Fruit fly (Drosophila melanogaster) whole organism, wandering third instar larva: Measurements from ENCODE around the gene Itpr.

Experiments used
- CG32264 ChIP-seq: fragments of 200-800 bp; sonication (Bioruptor generic); optimal IDR thresholded peaks from 2 replicates; lab custom pipeline; 2016; ENCODE audit warnings: missing biosample characterization, missing genetic modification characterization
- CG9705 ChIP-seq: fragments of 200-800 bp; sonication (Bioruptor generic); optimal IDR thresholded peaks from 2 replicates; lab custom pipeline; 2018; ENCODE audit warnings: missing biosample characterization, mild to moderate bottlenecking, missing genetic modification characterization
- Dfd ChIP-seq: fragments of >200 bp; optimal IDR thresholded peaks from 2 replicates; lab custom pipeline; 2017; ENCODE audit warnings: missing biosample characterization, missing genetic modification characterization
- Dif ChIP-seq: fragments of 200-275, 200-300 bp; sonication (Bioruptor generic); optimal IDR thresholded peaks from 2 replicates; lab custom pipeline; 2018; ENCODE audit warnings: missing biosample characterization, missing genetic modification characterization; ENCODE audit not compliant: partially characterized antibody
- HLH106 ChIP-seq: fragments of 200-800 bp; optimal IDR thresholded peaks from 3 replicates; lab custom pipeline; 2019; ENCODE audit warnings: missing biosample characterization, mild to moderate bottlenecking, missing genetic modification characterization, moderate library complexity
- Hnf4 ChIP-seq: fragments of 200-800 bp; sonication (Bioruptor generic); optimal IDR thresholded peaks from 2 replicates; lab custom pipeline; 2016; ENCODE audit warnings: missing biosample characterization, mild to moderate bottlenecking, missing genetic modification characterization
- Hr78 ChIP-seq: fragments of >200 bp; optimal IDR thresholded peaks from 2 replicates; lab custom pipeline; 2017; ENCODE audit warnings: missing biosample characterization, missing genetic modification characterization
- Hr83 ChIP-seq: fragments of 200-300 bp; sonication (Bioruptor generic); optimal IDR thresholded peaks from 2 replicates; lab custom pipeline; 2016; ENCODE audit warnings: missing biosample characterization, mild to moderate bottlenecking, missing genetic modification characterization, moderate library complexity; ENCODE audit not compliant: poor library complexity, severe bottlenecking
- Jra ChIP-seq: sonication (Bioruptor generic); optimal IDR thresholded peaks from 2 replicates; lab custom pipeline; 2016; ENCODE audit warnings: missing biosample characterization, missing genetic modification characterization
- Myc ChIP-seq: fragments of >200 bp; optimal IDR thresholded peaks from 2 replicates; lab custom pipeline; 2017
- N ChIP-seq: fragments of >200 bp; optimal IDR thresholded peaks from 2 replicates; lab custom pipeline; 2018; ENCODE audit warnings: missing biosample characterization, missing external identifiers, missing genetic modification characterization
- OdsH ChIP-seq: fragments of 200-800 bp; sonication (Bioruptor generic); optimal IDR thresholded peaks from 2 replicates; lab custom pipeline; 2016; ENCODE audit warnings: missing biosample characterization, mild to moderate bottlenecking, missing genetic modification characterization
- Rel ChIP-seq, 2 experiments: fragments of 200-800 bp; sonication (Bioruptor generic) in 1 of 2; optimal IDR thresholded peaks; 2 replicates in 1 of 2; 3 replicates in 1 of 2; lab custom pipeline; 2016 to 2019; ENCODE audit warnings: mild to moderate bottlenecking in 2 of 2, missing biosample characterization in 2 of 2, missing genetic modification characterization in 2 of 2, moderate library complexity in 1 of 2
- Sp1 ChIP-seq: fragments of 200-800 bp; sonication (Bioruptor generic); optimal IDR thresholded peaks from 3 replicates; lab custom pipeline; 2019; ENCODE audit warnings: missing biosample characterization, mild to moderate bottlenecking, missing genetic modification characterization, moderate library complexity
- br ChIP-seq: fragments of 200-800 bp; sonication (Bioruptor generic); optimal IDR thresholded peaks from 2 replicates; lab custom pipeline; 2016; ENCODE audit warnings: missing biosample characterization, missing genetic modification characterization
- brk ChIP-seq: fragments of 200-800 bp; sonication (Bioruptor generic); optimal IDR thresholded peaks from 2 replicates; lab custom pipeline; 2016; ENCODE audit warnings: missing biosample characterization, mild to moderate bottlenecking, missing genetic modification characterization
- dl ChIP-seq, 2 experiments: fragments of 175-275, 200-275 bp in 1 of 2; fragments of 200-275 bp in 1 of 2; sonication (Bioruptor generic); optimal IDR thresholded peaks; lab custom pipeline; 2018; ENCODE audit warnings: mild to moderate bottlenecking in 2 of 2, missing biosample characterization in 2 of 2, missing genetic modification characterization in 2 of 2, moderate library complexity in 2 of 2; ENCODE audit not compliant: partially characterized antibody in 2 of 2, insufficient read depth in 1 of 2
- dsf ChIP-seq: sonication (Bioruptor generic); optimal IDR thresholded peaks from 2 replicates; lab custom pipeline; 2016; ENCODE audit warnings: missing biosample characterization, missing genetic modification characterization, borderline replicate concordance
- ey ChIP-seq: fragments of 200-800 bp; sonication (Bioruptor generic); optimal IDR thresholded peaks from 2 replicates; lab custom pipeline; 2016; ENCODE audit warnings: missing biosample characterization, missing genetic modification characterization
- foxo ChIP-seq, 2 experiments: fragments of 200-800 bp; sonication (Bioruptor generic); optimal IDR thresholded peaks; 2 replicates in 1 of 2; 3 replicates in 1 of 2; lab custom pipeline; 2016 to 2017; ENCODE audit warnings: missing biosample characterization in 2 of 2, missing genetic modification characterization in 2 of 2
- fru ChIP-seq: fragments of 200-800 bp; sonication (Bioruptor generic); optimal IDR thresholded peaks from 3 replicates; lab custom pipeline; 2016; ENCODE audit warnings: missing biosample characterization, mild to moderate bottlenecking, missing genetic modification characterization
- h ChIP-seq: fragments of 200-800 bp; sonication (Bioruptor generic); optimal IDR thresholded peaks from 3 replicates; lab custom pipeline; 2016; ENCODE audit warnings: missing biosample characterization, mild to moderate bottlenecking, missing genetic modification characterization
- jim ChIP-seq: fragments of 175-275, 200-325 bp; sonication (Bioruptor generic); optimal IDR thresholded peaks from 2 replicates; lab custom pipeline; 2016; ENCODE audit warnings: missing biosample characterization, mild to moderate bottlenecking, missing genetic modification characterization
- lola ChIP-seq: fragments of >200 bp; optimal IDR thresholded peaks from 2 replicates; lab custom pipeline; 2017; ENCODE audit warnings: missing biosample characterization, missing genetic modification characterization
- pan ChIP-seq: fragments of >200 bp; optimal IDR thresholded peaks from 2 replicates; lab custom pipeline; 2017
- psq ChIP-seq: fragments of 200-800 bp; sonication (Bioruptor generic); optimal IDR thresholded peaks from 3 replicates; lab custom pipeline; 2017; ENCODE audit warnings: missing biosample characterization, mild to moderate bottlenecking, missing genetic modification characterization, moderate library complexity
- rgr ChIP-seq: fragments of 200-800 bp; sonication (Bioruptor generic); optimal IDR thresholded peaks from 3 replicates; lab custom pipeline; 2016; ENCODE audit warnings: missing biosample characterization, mild to moderate bottlenecking, missing genetic modification characterization
- sage ChIP-seq: fragments of 200-800 bp; sonication (Bioruptor generic); optimal IDR thresholded peaks from 2 replicates; lab custom pipeline; 2016; ENCODE audit warnings: missing biosample characterization, mild to moderate bottlenecking, missing genetic modification characterization
- sv ChIP-seq: fragments of 200-800 bp; sonication (Bioruptor generic); optimal IDR thresholded peaks from 3 replicates; lab custom pipeline; 2016; ENCODE audit warnings: missing biosample characterization, missing genetic modification characterization
- tai ChIP-seq: sonication (Bioruptor generic); optimal IDR thresholded peaks from 2 replicates; lab custom pipeline; 2016; ENCODE audit warnings: missing biosample characterization, missing genetic modification characterization
- usp ChIP-seq: fragments of >200 bp; optimal IDR thresholded peaks from 2 replicates; lab custom pipeline; 2017; ENCODE audit warnings: missing biosample characterization, missing genetic modification characterization
- woc ChIP-seq: sonication (Bioruptor generic); optimal IDR thresholded peaks from 2 replicates; lab custom pipeline; 2016; ENCODE audit warnings: missing biosample characterization, mild to moderate bottlenecking, missing genetic modification characterization

Itpr gene

DNA sequence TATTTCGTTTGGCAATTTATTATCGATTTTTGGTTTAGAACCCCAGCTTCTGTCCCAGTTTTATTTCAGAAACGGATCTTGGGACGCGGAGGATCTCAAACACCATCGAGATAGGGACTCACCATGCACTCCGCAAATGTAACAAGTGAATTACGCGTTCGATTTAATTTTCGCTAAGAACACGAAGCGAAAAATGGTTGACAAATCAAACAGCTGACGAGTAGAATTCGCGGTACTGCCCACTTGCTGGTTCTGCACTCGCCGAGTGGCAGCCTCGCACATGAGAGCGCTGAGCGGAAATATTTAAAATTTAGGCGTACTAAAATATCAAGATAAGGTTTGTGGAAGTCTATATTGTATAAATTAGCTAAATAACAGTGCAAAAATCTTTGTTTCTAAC is 46.5 kb downstream of the Itpr start, which contains the start of gene Pi4KIIalpha:
Gene Pi4KIIalpha (minus strand): TSS at position 233 of the 400 bp plus-strand sequence.
- TF ChIP-seq Hr83 (GFP tag; lab: Kevin White, UChicago) (no peak), h (GFP tag; lab: Kevin White, UChicago) (no peak), HLH106 (tag; lab: Kevin White, UChicago) (no peak), CG9705 (GFP tag; lab: Kevin White, UChicago) (no peak), Rel (GFP tag; optimal IDR thresholded peaks at IDR 0.05; lab: Kevin White, UChicago) (no peak), Rel (tag; optimal IDR thresholded peaks at IDR 0.05; lab: Kevin White, UChicago) (peak; percentile 41)
- TF ChIP-seq, all 38 proteins: peak for 1

DNA sequence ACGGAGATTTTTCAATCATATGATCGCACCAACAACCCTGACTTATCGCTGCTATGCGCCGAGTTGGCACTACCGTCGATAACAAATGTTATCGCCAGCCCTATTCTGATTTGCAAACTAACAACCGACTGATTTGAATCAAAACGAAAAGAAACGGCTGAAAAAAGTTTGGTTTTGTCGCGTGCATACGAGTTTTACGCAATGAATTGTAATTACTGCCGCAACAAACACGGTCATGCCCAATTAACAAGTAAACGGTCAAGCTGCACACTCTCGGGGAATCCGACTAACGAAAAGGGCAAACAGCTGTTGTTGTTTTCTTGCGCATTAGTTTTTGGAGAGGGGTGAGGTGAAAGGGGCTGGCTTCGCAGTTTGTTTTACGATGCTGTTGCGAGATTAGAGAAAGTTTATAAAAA is 47.9 kb downstream of the Itpr start, which contains the start of the genes CG14671 and CG12746:
Gene CG14671 (minus strand): TSS at position 41 of the 416 bp plus-strand sequence.
Gene CG12746 (plus strand): TSS at position 91 of the 416 bp plus-strand sequence.
- no peak for TF ChIP-seq Rel (GFP tag; optimal IDR thresholded peaks at IDR 0.05; lab: Kevin White, UChicago)
- peak; percentile 88 for TF ChIP-seq Rel (tag; optimal IDR thresholded peaks at IDR 0.05; lab: Kevin White, UChicago)
- TF ChIP-seq sv (GFP tag; lab: Kevin White, UChicago) = no peak
- no peak for TF ChIP-seq usp (GFP tag; lab: Kevin White, UChicago)
- no peak for TF ChIP-seq ey
- TF ChIP-seq N = no peak

DNA sequence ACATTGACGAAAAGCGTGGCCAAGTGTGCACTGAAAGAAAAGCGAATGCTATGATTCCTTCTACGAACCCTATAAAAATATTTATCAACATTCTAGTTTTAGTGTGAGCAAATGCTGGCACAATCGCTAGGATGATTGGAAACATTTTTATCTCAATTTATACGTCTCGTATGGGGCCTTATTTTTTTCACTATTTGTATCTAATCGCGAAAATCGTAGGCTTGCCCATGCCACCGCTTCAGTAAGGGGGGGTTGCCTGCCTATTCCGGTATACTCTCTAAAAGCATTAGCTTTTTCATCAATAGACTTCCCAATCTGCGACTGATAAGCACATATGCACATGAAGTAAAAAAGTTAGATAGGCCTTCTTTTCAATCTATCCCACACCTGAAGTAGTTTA is 48.7 kb downstream of the Itpr start:
- no peak for TF ChIP-seq brk
- TF ChIP-seq foxo (GFP tag; optimal IDR thresholded peaks at IDR 0.05; lab: Kevin White, UChicago) = peak; percentile 68 to 84
- peak; percentile 70 for TF ChIP-seq sv (GFP tag; lab: Kevin White, UChicago)
- TF ChIP-seq psq (GFP tag; lab: Kevin White, UChicago) = peak; percentile 64
- no peak for TF ChIP-seq CG9705 (GFP tag; lab: Kevin White, UChicago)
- TF ChIP-seq h (GFP tag; lab: Kevin White, UChicago) = peak; percentile 93
- peak; percentile 83 for TF ChIP-seq ey
- TF ChIP-seq Rel (GFP tag; optimal IDR thresholded peaks at IDR 0.05; lab: Kevin White, UChicago) = peak; percentile 26
- no peak for TF ChIP-seq Rel (tag; optimal IDR thresholded peaks at IDR 0.05; lab: Kevin White, UChicago)
- peak; percentile 74 for TF ChIP-seq Sp1 (GFP tag; lab: Kevin White, UChicago)
- peak; percentile 88 for TF ChIP-seq br (GFP tag; lab: Kevin White, UChicago)
- peak; percentile 80 for TF ChIP-seq OdsH
- TF ChIP-seq Hnf4 (GFP tag; lab: Kevin White, UChicago) = peak; percentile 78
- TF ChIP-seq sage (GFP tag; lab: Kevin White, UChicago) = no peak
- no peak for TF ChIP-seq Dif (GFP tag; lab: Kevin White, UChicago)
- peak; percentile 72 for TF ChIP-seq HLH106 (tag; lab: Kevin White, UChicago)
- no peak for TF ChIP-seq Dfd
- TF ChIP-seq Jra = peak; percentile 61
- peak; percentile 43 for TF ChIP-seq CG32264 (GFP tag; lab: Kevin White, UChicago)
- peak; percentile 86 for TF ChIP-seq rgr

DNA sequence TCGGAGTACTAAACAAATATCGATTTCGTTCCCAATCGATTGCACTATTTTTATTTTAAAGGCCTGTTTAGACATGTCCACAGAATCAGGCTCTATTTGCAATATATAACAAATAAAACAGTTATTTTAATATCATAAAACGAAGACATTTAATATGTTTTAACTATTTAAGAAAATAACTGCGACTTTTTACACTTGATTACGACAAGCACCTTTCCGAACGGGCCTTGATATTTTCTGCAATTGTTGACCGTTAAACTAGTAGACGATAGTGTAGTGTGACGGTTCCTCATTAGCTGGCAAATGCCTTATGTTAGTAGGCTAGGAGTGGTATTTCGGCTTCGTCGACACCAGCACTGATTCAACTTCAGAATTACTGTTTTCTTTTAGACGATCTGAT is 51.7 kb downstream of the Itpr start, which contains the start of the genes CG2931 and Rheb:
Gene CG2931 (minus strand): TSS at position 26 of the 400 bp plus-strand sequence.
Gene Rheb (plus strand): TSS at position 332 of the 400 bp plus-strand sequence.
- TF ChIP-seq Myc (lab: Kevin White, UChicago) (no peak), Sp1 (GFP tag; lab: Kevin White, UChicago) (peak; percentile 34), HLH106 (tag; lab: Kevin White, UChicago) (peak; percentile 68), pan (lab: Kevin White, UChicago) (no peak), fru (peak; percentile 44), lola (GFP tag; lab: Kevin White, UChicago) (no peak), Hnf4 (GFP tag; lab: Kevin White, UChicago) (peak; percentile 69), h (GFP tag; lab: Kevin White, UChicago) (peak; percentile 69), Rel (GFP tag; optimal IDR thresholded peaks at IDR 0.05; lab: Kevin White, UChicago) (no peak), Rel (tag; optimal IDR thresholded peaks at IDR 0.05; lab: Kevin White, UChicago) (peak; percentile 13), Hr83 (GFP tag; lab: Kevin White, UChicago) (peak; percentile 27), dsf (peak; percentile 33), Dfd (no peak), sv (GFP tag; lab: Kevin White, UChicago) (peak; percentile 66), tai (GFP tag; lab: Kevin White, UChicago) (no peak), Jra (peak; percentile 43), OdsH (peak; percentile 24), foxo (GFP tag; optimal IDR thresholded peaks at IDR 0.05; lab: Kevin White, UChicago) (peak in 1 of 2 experiments; percentile 71), rgr (peak; percentile 59), ey (peak; percentile 52), Hr78 (GFP tag; lab: Kevin White, UChicago) (no peak), jim (GFP tag; lab: Kevin White, UChicago) (no peak), dl (GFP tag; optimal IDR thresholded peaks at IDR 0.05; lab: Kevin White, UChicago; ENCODE audit: insufficient read depth in 1 of 2, partially characterized antibody in 2 of 2) (no peak), psq (GFP tag; lab: Kevin White, UChicago) (peak; percentile 40), br (GFP tag; lab: Kevin White, UChicago) (peak; percentile 67), woc (GFP tag; lab: Kevin White, UChicago) (peak; percentile 79), usp (GFP tag; lab: Kevin White, UChicago) (no peak), CG9705 (GFP tag; lab: Kevin White, UChicago) (peak; percentile 46)
